Worm (Caenorhabditis elegans) whole organism, early embryonic: Measurements from ENCODE around the gene dnj-16.

ENCODE experiments used
- B0310.2 ChIP-seq: sonication (generic microtip); optimal IDR thresholded peaks from 2 replicates; lab custom pipeline; 2016; ENCODE audit warnings: mild to moderate bottlenecking, missing genetic modification characterization, missing compliant biosample characterization
- F13C5.2 ChIP-seq: sonication (generic microtip); optimal IDR thresholded peaks from 2 replicates; lab custom pipeline; 2017; ENCODE audit warnings: mild to moderate bottlenecking, missing genetic modification characterization, inconsistent platforms, missing compliant biosample characterization
- ama-1 ChIP-seq: fragments of 150-350 bp; optimal IDR thresholded peaks from 2 replicates; lab custom pipeline; 2014
- ceh-13 ChIP-seq: fragments of 200-800 bp; sonication (Bioruptor generic); optimal IDR thresholded peaks from 2 replicates; lab custom pipeline; 2018; ENCODE audit warnings: mild to moderate bottlenecking, missing genetic modification characterization, missing compliant biosample characterization
- ceh-36 ChIP-seq: sonication (generic microtip); optimal IDR thresholded peaks from 2 replicates; lab custom pipeline; 2016; ENCODE audit warnings: missing genetic modification characterization, inconsistent platforms, missing compliant biosample characterization
- flt-1 ChIP-seq: fragments of 200-800 bp; sonication (Bioruptor generic); IDR thresholded peaks from 2 replicates; pipeline ENCODE4 v1.3.6; 2022; ENCODE audit warnings: missing genetic modification characterization, missing compliant biosample characterization
- hmg-4 ChIP-seq: fragments of 200-800 bp; sonication (Bioruptor generic); optimal IDR thresholded peaks from 2 replicates; lab custom pipeline; 2018; ENCODE audit warnings: mild to moderate bottlenecking, missing genetic modification characterization, missing compliant biosample characterization
- hnd-1 ChIP-seq: sonication (generic microtip); optimal IDR thresholded peaks from 2 replicates; lab custom pipeline; 2016; ENCODE audit warnings: missing genetic modification characterization, missing compliant biosample characterization
- pes-1 ChIP-seq: fragments of 200-800 bp; sonication (Bioruptor generic); IDR thresholded peaks from 2 replicates; pipeline ENCODE4 v1.3.6; 2022; ENCODE audit warnings: missing genetic modification reagents, missing genetic modification characterization, missing compliant biosample characterization
- scrt-1 ChIP-seq: fragments of 200-800 bp; sonication (Bioruptor generic); IDR thresholded peaks from 2 replicates; pipeline ENCODE4 v1.3.6; 2022; ENCODE audit warnings: missing genetic modification characterization, missing compliant biosample characterization
- sea-1 ChIP-seq: fragments of 200-800 bp; sonication (Bioruptor generic); conservative IDR thresholded peaks from 2 replicates; pipeline ENCODE4 v1.3.6; 2022; ENCODE audit warnings: missing genetic modification characterization, missing compliant biosample characterization
- tbx-37 ChIP-seq: fragments of 200-800 bp; sonication (Bioruptor generic); conservative IDR thresholded peaks from 2 replicates; pipeline ENCODE4 v1.3.6; 2022; ENCODE audit warnings: missing genetic modification reagents, missing genetic modification characterization, missing compliant biosample characterization
- tra-4 ChIP-seq: sonication (generic microtip); optimal IDR thresholded peaks from 2 replicates; lab custom pipeline; 2017; ENCODE audit warnings: missing genetic modification characterization, missing compliant biosample characterization

DNA sequence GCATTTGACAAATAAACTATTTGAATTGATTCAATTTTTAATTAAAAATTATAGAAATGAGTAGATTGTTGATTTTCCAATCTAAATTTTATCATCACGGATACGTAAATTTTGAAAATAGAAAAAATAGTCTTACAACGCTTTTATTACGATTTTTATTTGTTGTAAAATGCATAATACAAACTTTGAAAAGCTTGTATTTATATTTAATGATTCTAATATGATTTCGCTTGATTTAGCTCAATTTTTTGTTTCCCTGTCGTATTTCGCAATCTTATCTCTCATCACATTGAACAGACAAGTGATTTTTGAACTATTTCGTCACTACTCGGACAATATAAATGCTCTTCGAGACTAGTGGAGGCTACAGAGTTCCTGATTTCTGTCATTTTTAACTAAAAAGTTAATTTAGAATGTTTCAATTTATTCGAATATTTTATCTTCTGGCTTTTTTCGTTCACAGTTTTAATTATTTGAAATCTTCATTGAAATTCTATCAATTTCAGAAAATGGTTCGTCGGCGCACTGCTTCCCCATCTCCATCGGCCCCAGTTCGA lies 39.3 kb upstream of the dnj-16 start, which contains the start of the genes wht-3 and har-1:
- no peak for TF ChIP-seq tbx-37
- no peak for TF ChIP-seq ama-1 (lab: Kevin White, UChicago)
- TF ChIP-seq F13C5.2 (tag; lab: Kevin White, UChicago): no peak
- TF ChIP-seq flt-1: no peak
- no peak for TF ChIP-seq hmg-4 (GFP tag; lab: Kevin White, UChicago)
- no peak for TF ChIP-seq B0310.2 (tag; lab: Kevin White, UChicago)
- TF ChIP-seq hnd-1 (tag; lab: Kevin White, UChicago): no peak
- no peak for TF ChIP-seq scrt-1 (GFP tag; lab: Robert Waterston, UW)
- no peak for TF ChIP-seq ceh-36
- no peak for TF ChIP-seq ceh-13 (GFP tag; lab: Kevin White, UChicago)
- TF ChIP-seq sea-1 (GFP tag; lab: Robert Waterston, UW): no peak
- no peak for TF ChIP-seq pes-1 (GFP tag; lab: Robert Waterston, UW)
- no peak for TF ChIP-seq tra-4 (tag; lab: Kevin White, UChicago)
